Fruit fly (Drosophila melanogaster): ENCODE data around the gene EloA.

The EloA gene

dm6 chr3R:23214603-23215433, 36.5 kb upstream of the EloA start (continued):
- TF ChIP-seq CG16813 (GFP tag; IDR thresholded peaks at IDR 0.05; ENCODE audit: partially characterized antibody), result no peak
- peak; percentile 35 for TF ChIP-seq cg (GFP tag; optimal IDR thresholded peaks at IDR 0.05)
- TF ChIP-seq CG9609 (GFP tag; optimal IDR thresholded peaks at IDR 0.05), result no peak
- peak; percentile 30 for TF ChIP-seq lbe (GFP tag; optimal IDR thresholded peaks at IDR 0.05)
- TF ChIP-seq Opbp (GFP tag; IDR thresholded peaks at IDR 0.05; ENCODE audit: partially characterized antibody), result peak; percentile 30; the same call in 1 of the 3 replicates
- peak; percentile 31 for TF ChIP-seq ftz-f1 (GFP tag; optimal IDR thresholded peaks at IDR 0.05)
- TF ChIP-seq NC2α (GFP tag; optimal IDR thresholded peaks at IDR 0.05), result no peak
- peak; percentile 47 for TF ChIP-seq CG13894 (tag; optimal IDR thresholded peaks at IDR 0.05)
- TF ChIP-seq CG12391 (tag; optimal IDR thresholded peaks at IDR 0.05), result no peak
- peak; percentile 65 for TF ChIP-seq sens (GFP tag)
- TF ChIP-seq bsh (GFP tag; optimal IDR thresholded peaks at IDR 0.05), result peak in 1 of 2 experiments; percentile 6
- TF ChIP-seq CG12942 (GFP tag; optimal IDR thresholded peaks at IDR 0.05), result no peak
- no peak for TF ChIP-seq NC2β (GFP tag; optimal IDR thresholded peaks at IDR 0.05)
- TF ChIP-seq Nf-YC (tag; optimal IDR thresholded peaks at IDR 0.05), result peak; percentile 12
- no peak for TF ChIP-seq sob (GFP tag; IDR thresholded peaks at IDR 0.05)
- no peak for TF ChIP-seq Drgx (GFP tag; IDR thresholded peaks at IDR 0.05)
- TF ChIP-seq gfzf (GFP tag; optimal IDR thresholded peaks at IDR 0.05), result peak; percentile 61
- peak; percentile 64 for TF ChIP-seq CG15514 (GFP tag; optimal IDR thresholded peaks at IDR 0.05)
- TF ChIP-seq CG6175 (GFP tag; IDR thresholded peaks at IDR 0.05), result no peak
- TF ChIP-seq insv (GFP tag; optimal IDR thresholded peaks at IDR 0.05), result peak in 1 of 2 experiments; percentile 35
- peak in 1 of 3 experiments; percentile 39 for TF ChIP-seq Stat92E (GFP tag; optimal IDR thresholded peaks at IDR 0.05)
- peak; percentile 57 for TF ChIP-seq CG13287 (GFP tag; IDR thresholded peaks at IDR 0.05; ENCODE audit: partially characterized antibody)
- no peak for TF ChIP-seq CG18764 (GFP tag; optimal IDR thresholded peaks at IDR 0.05)
- peak; percentile 15 for TF ChIP-seq grau (tag; optimal IDR thresholded peaks at IDR 0.05)
- peak; percentile 61 for TF ChIP-seq CG15601 (tag; optimal IDR thresholded peaks at IDR 0.05)
- no peak for TF ChIP-seq crol (GFP tag; IDR thresholded peaks at IDR 0.05)
- peak; percentile 89 for TF ChIP-seq pzg (GFP tag; optimal IDR thresholded peaks at IDR 0.05)
- peak; percentile 57 for TF ChIP-seq Ets97D (GFP tag; optimal IDR thresholded peaks at IDR 0.05)
- peak; percentile 95 for TF ChIP-seq Dp (GFP tag; optimal IDR thresholded peaks at IDR 0.05)
- peak; percentile 35 for TF ChIP-seq BEAF-32 (GFP tag; optimal IDR thresholded peaks at IDR 0.05)
- TF ChIP-seq CG10321 (GFP tag; IDR thresholded peaks at IDR 0.05), result no peak
- peak; percentile 43 for TF ChIP-seq CG7987 (GFP tag; optimal IDR thresholded peaks at IDR 0.05)
- TF ChIP-seq CG12769 (tag; optimal IDR thresholded peaks at IDR 0.05), result peak; percentile 23
- no peak for TF ChIP-seq NfI (GFP tag; optimal IDR thresholded peaks at IDR 0.05)
- TF ChIP-seq CG18599 (GFP tag; optimal IDR thresholded peaks at IDR 0.05), result no peak
- TF ChIP-seq CG12659 (GFP tag; optimal IDR thresholded peaks at IDR 0.05), result peak; percentile 8
- TF ChIP-seq CG5180 (GFP tag; optimal IDR thresholded peaks at IDR 0.05), result peak; percentile 51
- peak; percentile 41 for TF ChIP-seq nom (GFP tag; optimal IDR thresholded peaks at IDR 0.05)
- TF ChIP-seq dimm (GFP tag; IDR thresholded peaks at IDR 0.05), result no peak
- 0 out of 2 replicates have a peak, but pooled peaks have one; percentile 26 for TF ChIP-seq Scr (GFP tag; IDR thresholded peaks at IDR 0.05; ENCODE audit: partially characterized antibody)
- no peak for TF ChIP-seq sisA (GFP tag; IDR thresholded peaks at IDR 0.05)
- TF ChIP-seq Oli (tag; optimal IDR thresholded peaks at IDR 0.05), result no peak
- peak; percentile 11; the same call in 1 of the 3 replicates for TF ChIP-seq zen2 (GFP tag; IDR thresholded peaks at IDR 0.05; ENCODE audit: partially characterized antibody)
- peak; percentile 74 for TF ChIP-seq Med (GFP tag)
- peak; percentile 92 for TF ChIP-seq pita (GFP tag; optimal IDR thresholded peaks at IDR 0.05)
- peak in 1 of 2 experiments; percentile 35 for TF ChIP-seq Pdp1 (GFP tag; optimal IDR thresholded peaks at IDR 0.05)
